Worm (Caenorhabditis elegans) whole organism, midembryonic: Measurements from ENCODE around the gene ptr-14.
A peak's percentile ranks its signal among the peaks of the same experiment; 100 is the strongest.

ENCODE experiments used
- T22C8.4 ChIP-seq: fragments of 200-800 bp; sonication (Bioruptor generic); IDR thresholded peaks from 2 replicates; pipeline ENCODE4 v1.3.6; 2022; ENCODE audit warnings: missing genetic modification characterization, missing compliant biosample characterization
- cog-1 ChIP-seq: sonication (generic microtip); optimal IDR thresholded peaks from 2 replicates; lab custom pipeline; 2016; ENCODE audit warnings: missing genetic modification characterization, missing compliant biosample characterization
- flt-1 ChIP-seq: fragments of 200-800 bp; sonication (Bioruptor generic); IDR thresholded peaks from 2 replicates; pipeline ENCODE4 v1.3.6; 2022; ENCODE audit warnings: missing genetic modification characterization, missing compliant biosample characterization
- klf-2 ChIP-seq: fragments of 200-800 bp; sonication (Bioruptor generic); conservative IDR thresholded peaks from 2 replicates; pipeline ENCODE4 v1.3.6; 2022; ENCODE audit warnings: missing genetic modification reagents, missing genetic modification characterization, missing compliant biosample characterization
- med-1 ChIP-seq: sonication (generic microtip); optimal IDR thresholded peaks from 2 replicates; lab custom pipeline; 2017; ENCODE audit warnings: missing genetic modification characterization, mild to moderate bottlenecking, missing compliant biosample characterization, antibody characterized with exemption, missing genetic modification reagents; ENCODE audit not compliant: insufficient read depth
- ref-1 ChIP-seq: fragments of 200-800 bp; sonication (Bioruptor generic); conservative IDR thresholded peaks from 2 replicates; pipeline ENCODE4 v1.3.6; 2022; ENCODE audit warnings: missing genetic modification reagents, missing genetic modification characterization, missing compliant biosample characterization
- tab-1 ChIP-seq: fragments of 200-800 bp; sonication (Bioruptor generic); IDR thresholded peaks from 2 replicates; pipeline ENCODE4 v1.3.6; 2022; ENCODE audit warnings: missing genetic modification characterization, missing compliant biosample characterization
- ztf-23 ChIP-seq: fragments of 200-800 bp; sonication (Bioruptor generic); IDR thresholded peaks from 2 replicates; pipeline ENCODE4 v1.3.6; 2022; ENCODE audit warnings: missing genetic modification reagents, missing genetic modification characterization, missing compliant biosample characterization
- ztf-29 ChIP-seq: fragments of 200-800 bp; sonication (Bioruptor generic); IDR thresholded peaks from 2 replicates; pipeline ENCODE4 v1.3.6; 2022; ENCODE audit warnings: missing genetic modification reagents, missing genetic modification characterization, missing compliant biosample characterization

ptr-14 gene

DNA sequence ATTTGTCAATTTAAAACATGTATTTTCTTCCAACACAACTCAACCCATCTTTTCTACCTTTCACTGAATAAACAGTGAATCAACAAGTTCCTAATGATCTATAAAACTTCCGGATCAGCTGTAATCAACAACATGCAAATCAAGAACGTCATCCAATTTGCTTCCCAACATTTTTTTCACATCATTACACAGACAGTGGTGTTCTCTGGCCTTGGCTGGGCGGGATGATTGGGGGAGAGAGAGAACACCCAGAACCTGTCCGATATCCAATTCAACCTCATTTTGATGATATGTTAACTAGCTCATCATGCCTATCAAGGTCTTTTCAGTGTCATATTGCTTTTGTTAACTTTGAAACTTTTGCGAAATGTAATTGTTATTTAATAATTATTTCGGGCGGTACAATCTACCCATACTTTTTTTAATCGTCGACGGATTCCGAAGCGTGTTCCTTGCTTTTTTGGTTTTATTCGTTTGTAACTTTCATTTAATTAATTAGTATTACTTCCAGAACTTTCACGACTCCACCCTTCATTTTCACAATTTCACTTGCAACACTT, at the start of gene ptr-14:
Gene ptr-14, plus strand, starts transcription at position 510 of the 560 bp plus-strand sequence.
- TF ChIP-seq ref-1 (GFP tag; lab: Robert Waterston, UW) (no peak), ztf-29 (GFP tag; lab: Robert Waterston, UW) (no peak), flt-1 (no peak), T22C8.4 (GFP tag; lab: Robert Waterston, UW) (no peak), klf-2 (no peak), ztf-23 (GFP tag; lab: Robert Waterston, UW) (no peak), med-1 (GFP tag; lab: Kevin White, UChicago) (no peak), tab-1 (GFP tag; lab: Robert Waterston, UW) (no peak), cog-1 (tag; lab: Kevin White, UChicago) (no peak)

- TF ChIP-seq med-1 (GFP tag; lab: Kevin White, UChicago) = no peak
These were observed 47.4 kb upstream of the ptr-14 start for ce11 chrIV:10567822-10568221.

ce11 chrIV:10570065-10570464, 45.2 kb upstream of the ptr-14 start:
- TF ChIP-seq ztf-23 (GFP tag; lab: Robert Waterston, UW) (no peak), med-1 (GFP tag; lab: Kevin White, UChicago) (no peak), flt-1 (no peak), cog-1 (tag; lab: Kevin White, UChicago) (no peak), ztf-29 (GFP tag; lab: Robert Waterston, UW) (no peak), T22C8.4 (GFP tag; lab: Robert Waterston, UW) (no peak), tab-1 (GFP tag; lab: Robert Waterston, UW) (no peak), ref-1 (GFP tag; lab: Robert Waterston, UW) (no peak), klf-2 (no peak)

DNA sequence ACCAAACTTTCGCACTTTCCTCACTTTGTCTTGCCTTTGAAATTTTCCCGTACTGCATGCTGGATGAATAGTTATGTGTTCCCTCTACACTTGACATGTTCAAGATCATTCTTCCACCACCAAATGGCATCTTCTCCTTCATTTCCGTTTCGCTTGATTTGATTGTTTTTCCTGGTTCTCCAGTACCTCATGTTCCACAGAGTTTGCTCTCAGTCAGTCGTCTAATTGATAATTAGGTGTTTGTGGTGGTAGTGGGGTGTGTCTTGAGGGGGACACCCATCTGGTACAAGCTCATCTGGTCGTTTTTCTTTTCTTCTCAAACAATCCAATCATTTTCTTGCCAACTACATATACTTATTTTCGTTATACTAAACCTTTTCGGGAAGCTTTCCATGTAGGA, 44.2 kb upstream of the ptr-14 start:
- TF ChIP-seq T22C8.4 (GFP tag; lab: Robert Waterston, UW) (no peak), tab-1 (GFP tag; lab: Robert Waterston, UW) (no peak)

- TF ChIP-seq ztf-23 (GFP tag; lab: Robert Waterston, UW) = no peak
- no peak for TF ChIP-seq ztf-29 (GFP tag; lab: Robert Waterston, UW)
- no peak for TF ChIP-seq klf-2
- no peak for TF ChIP-seq tab-1 (GFP tag; lab: Robert Waterston, UW)
These were observed 41.8 kb upstream of the ptr-14 start for ce11 chrIV:10573471-10573870.

DNA sequence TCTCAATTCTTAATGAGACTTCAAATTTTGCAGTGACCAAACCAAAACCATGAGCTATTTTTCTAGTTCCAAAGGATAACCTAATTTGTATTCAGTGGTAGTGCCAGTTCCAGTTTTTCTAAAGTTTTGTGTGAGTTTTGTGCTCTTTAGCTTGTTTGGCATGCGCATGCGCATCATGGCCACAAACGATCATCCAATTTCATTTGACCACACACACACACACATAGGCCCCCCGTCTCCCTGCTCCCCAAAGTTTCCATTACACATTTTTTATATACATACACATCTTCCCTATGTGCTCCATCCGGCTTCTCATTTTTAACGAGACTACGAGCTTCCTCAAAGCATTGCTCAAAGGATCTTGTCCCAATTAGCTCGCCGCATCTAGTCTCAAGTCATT, 40.8 kb upstream of the ptr-14 start:
- TF ChIP-seq ztf-23 (GFP tag; lab: Robert Waterston, UW) = 0 out of 2 replicates have a peak, but pooled peaks have one; percentile 53
- no peak for TF ChIP-seq ref-1 (GFP tag; lab: Robert Waterston, UW)

DNA sequence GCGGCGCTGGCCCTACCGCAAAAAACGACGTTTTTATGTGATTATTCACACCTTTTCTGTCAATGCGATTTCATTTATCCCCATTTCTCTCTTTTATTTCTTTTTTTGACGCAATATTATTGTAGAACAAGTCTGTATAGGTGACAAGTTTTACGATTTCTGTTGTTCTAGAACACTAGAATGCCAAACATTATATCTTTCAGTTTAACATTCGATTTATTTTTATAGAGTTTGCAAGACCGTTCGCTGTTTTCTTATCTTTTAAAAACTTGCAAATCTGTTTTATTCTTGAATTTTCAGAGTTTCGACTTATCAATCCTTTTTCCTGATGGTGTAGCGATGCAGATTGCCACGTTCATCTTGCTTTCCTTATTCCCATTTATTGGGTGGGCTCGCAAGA, 39.2 kb upstream of the ptr-14 start, which contains the start of gene efn-2:
Gene efn-2, plus strand, starts transcription at position 301 of the 400 bp plus-strand sequence.
- no peak for TF ChIP-seq klf-2
- no peak for TF ChIP-seq tab-1 (GFP tag; lab: Robert Waterston, UW)
- no peak for TF ChIP-seq ref-1 (GFP tag; lab: Robert Waterston, UW)
- no peak for TF ChIP-seq med-1 (GFP tag; lab: Kevin White, UChicago)
- TF ChIP-seq ztf-29 (GFP tag; lab: Robert Waterston, UW) = no peak

DNA sequence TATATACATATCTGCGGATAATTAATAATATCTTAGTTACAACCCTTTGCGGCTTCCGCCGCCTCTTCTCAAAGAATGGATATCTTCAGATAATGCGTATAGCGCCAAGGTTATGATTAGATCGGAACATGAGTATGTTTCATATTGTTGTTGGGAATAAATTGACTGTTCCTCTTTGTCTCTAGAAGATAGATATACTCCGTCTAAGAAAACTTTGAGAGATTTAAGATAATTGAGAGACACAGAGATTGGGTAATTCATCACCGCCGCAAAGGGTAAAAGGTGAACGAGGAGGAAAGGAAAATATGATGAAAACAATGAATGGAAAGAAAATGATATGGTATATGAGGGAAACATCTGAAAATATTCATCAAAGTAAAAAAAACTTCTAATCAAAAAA, 38.6 kb upstream of the ptr-14 start:
- no peak for TF ChIP-seq tab-1 (GFP tag; lab: Robert Waterston, UW)
- no peak for TF ChIP-seq med-1 (GFP tag; lab: Kevin White, UChicago)

DNA sequence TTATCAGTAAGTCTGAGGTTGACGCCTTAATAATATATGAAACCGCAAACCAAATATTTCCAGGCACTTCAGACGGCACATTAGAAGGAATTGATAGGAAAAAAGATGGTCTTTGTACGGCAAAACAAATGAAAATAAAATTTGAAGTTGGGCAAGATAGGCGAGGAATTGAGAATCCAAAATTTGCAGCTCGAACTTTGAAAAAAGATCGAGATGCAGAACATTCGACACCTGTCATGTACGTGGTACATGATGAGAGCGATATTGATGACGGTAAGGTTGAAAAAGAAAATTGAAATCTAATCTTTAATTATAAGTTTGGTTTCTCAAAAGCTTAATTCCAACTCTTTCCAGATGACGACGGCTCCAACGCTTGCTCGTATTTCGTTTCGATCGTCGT, 37.6 kb upstream of the ptr-14 start:
- TF ChIP-seq ztf-23 (GFP tag; lab: Robert Waterston, UW) (no peak), cog-1 (tag; lab: Kevin White, UChicago) (no peak), tab-1 (GFP tag; lab: Robert Waterston, UW) (no peak), klf-2 (no peak)

DNA sequence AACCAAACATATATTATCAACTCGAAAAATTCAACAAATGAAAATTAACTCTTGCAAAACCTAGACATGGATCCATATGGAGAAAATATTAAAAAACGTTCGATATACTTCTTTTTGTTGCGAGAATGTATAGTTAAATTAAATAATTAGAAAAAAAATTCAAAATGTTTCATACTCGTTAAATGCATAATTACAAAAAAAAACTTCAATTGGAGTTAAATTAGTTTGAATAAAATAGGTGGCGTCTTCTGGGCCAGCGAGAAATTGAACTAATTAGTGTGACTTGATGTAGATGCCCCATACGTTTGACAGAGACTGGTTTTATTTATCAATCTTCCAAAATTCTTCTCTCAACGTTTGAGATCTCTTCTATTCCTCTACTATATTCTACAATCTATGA, 36.9 kb upstream of the ptr-14 start, which contains the start of gene lgc-43:
Gene lgc-43, plus strand, starts transcription at position 301 of the 400 bp plus-strand sequence.
- TF ChIP-seq ztf-23 (GFP tag; lab: Robert Waterston, UW) = no peak
- no peak for TF ChIP-seq tab-1 (GFP tag; lab: Robert Waterston, UW)
- TF ChIP-seq flt-1 = no peak
- TF ChIP-seq cog-1 (tag; lab: Kevin White, UChicago) = no peak
- TF ChIP-seq med-1 (GFP tag; lab: Kevin White, UChicago) = no peak
- no peak for TF ChIP-seq klf-2
- TF ChIP-seq T22C8.4 (GFP tag; lab: Robert Waterston, UW) = no peak
- TF ChIP-seq ref-1 (GFP tag; lab: Robert Waterston, UW) = no peak

DNA sequence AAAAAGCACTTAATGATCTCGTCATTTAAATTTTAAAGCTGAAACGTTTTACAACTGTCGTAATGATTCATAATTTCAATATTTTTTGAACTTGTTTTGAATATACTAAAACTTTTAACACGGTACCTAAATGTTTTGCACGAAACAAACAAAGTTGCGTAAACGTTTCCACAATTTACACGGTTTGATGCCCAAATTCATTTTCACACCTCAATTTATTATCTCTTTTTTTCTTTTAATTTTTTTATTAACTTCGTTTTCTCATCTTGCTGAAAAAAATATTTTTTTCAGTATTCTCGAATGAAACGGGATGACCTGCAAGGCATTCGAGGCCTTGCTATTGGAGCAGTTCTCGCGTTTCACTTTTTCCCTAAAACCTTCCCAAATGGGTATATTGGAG, 31.0 kb upstream of the ptr-14 start, which contains the start of gene oac-8:
Gene oac-8, plus strand, starts transcription at position 301 of the 400 bp plus-strand sequence.
- TF ChIP-seq ztf-23 (GFP tag; lab: Robert Waterston, UW) (no peak), T22C8.4 (GFP tag; lab: Robert Waterston, UW) (no peak), flt-1 (no peak)
